Fruit fly (Drosophila melanogaster) whole organism, prepupa: Measurements from ENCODE around the gene Kul.

ENCODE experiments used
- Blimp-1 ChIP-seq: fragments of 200-800 bp; sonication (Bioruptor generic); optimal IDR thresholded peaks from 3 replicates; lab custom pipeline; 2017; ENCODE audit warnings: missing biosample characterization, missing genetic modification characterization, mild to moderate bottlenecking, moderate library complexity, missing genetic modification reagents
- CG11902 ChIP-seq: fragments of 200-800 bp; sonication (Bioruptor generic); optimal IDR thresholded peaks from 3 replicates; lab custom pipeline; 2016; ENCODE audit warnings: missing biosample characterization, missing genetic modification characterization
- CG8119 ChIP-seq: fragments of 200-800 bp; sonication (Bioruptor generic); IDR thresholded peaks from 3 replicates; pipeline ENCODE4 v1.3.6; 2022; ENCODE audit warnings: missing biosample characterization, missing genetic modification characterization
- Eip93F ChIP-seq: fragments of 200-800 bp; sonication (Bioruptor generic); optimal IDR thresholded peaks from 2 replicates; lab custom pipeline; 2016; ENCODE audit warnings: missing biosample characterization, mild to moderate bottlenecking, missing genetic modification characterization
- Ets21C ChIP-seq: fragments of 200-800 bp; sonication (Bioruptor generic); optimal IDR thresholded peaks from 3 replicates; lab custom pipeline; 2016; ENCODE audit warnings: missing biosample characterization, missing genetic modification characterization
- Lpt ChIP-seq: fragments of 200-800 bp; sonication (Bioruptor generic); optimal IDR thresholded peaks from 3 replicates; lab custom pipeline; 2016; ENCODE audit warnings: missing biosample characterization, missing genetic modification characterization
- dsx ChIP-seq: fragments of 200-800 bp; optimal IDR thresholded peaks from 3 replicates; lab custom pipeline; 2019; ENCODE audit warnings: missing biosample characterization, mild to moderate bottlenecking, missing genetic modification characterization, moderate library complexity; ENCODE audit not compliant: poor library complexity, severe bottlenecking
- ss ChIP-seq, 2 experiments: fragments of 200-800 bp; sonication (Bioruptor generic); optimal IDR thresholded peaks; 2 replicates in 1 of 2; 3 replicates in 1 of 2; lab custom pipeline; 2017 to 2018; ENCODE audit warnings: mild to moderate bottlenecking in 2 of 2, missing biosample characterization in 2 of 2, missing genetic modification characterization in 2 of 2, moderate library complexity in 1 of 2

- TF ChIP-seq CG8119 (GFP tag; lab: Robert Waterston, UW) (no peak), Ets21C (GFP tag; lab: Kevin White, UChicago) (no peak), Lpt (no peak), Blimp-1 (GFP tag; lab: Kevin White, UChicago) (no peak), ss (GFP tag; optimal IDR thresholded peaks at IDR 0.05; lab: Kevin White, UChicago) (no peak), dsx (GFP tag; lab: Kevin White, UChicago) (no peak), Eip93F (GFP tag; lab: Kevin White, UChicago) (no peak), CG11902 (GFP tag; lab: Kevin White, UChicago) (no peak)
Observed at dm6 chr3R:29758734-29759131, 33.1 kb downstream of the Kul start.
